Worm (Caenorhabditis elegans) whole organism, L2 larva: ENCODE results near the gene K11D12.7.

Experiments used
- C34F6.9 ChIP-seq: fragments of 150-350 bp; optimal IDR thresholded peaks from 2 replicates; lab custom pipeline; 2014; ENCODE audit warnings: missing biosample characterization, missing genetic modification characterization
- F13H6.1 ChIP-seq: sonication (generic microtip); optimal IDR thresholded peaks from 2 replicates; lab custom pipeline; 2016; ENCODE audit warnings: missing genetic modification characterization, missing compliant biosample characterization
- R02D3.7 ChIP-seq: fragments of 150-350 bp; optimal IDR thresholded peaks from 2 replicates; lab custom pipeline; 2014; ENCODE audit warnings: missing biosample characterization, missing genetic modification characterization
- Y55F3AM.14 ChIP-seq: fragments of 200-800 bp; sonication (Bioruptor generic); optimal IDR thresholded peaks from 2 replicates; lab custom pipeline; 2018; ENCODE audit warnings: mild to moderate bottlenecking, missing genetic modification characterization, missing compliant biosample characterization
- ZK546.5 ChIP-seq: sonication (generic microtip); optimal IDR thresholded peaks from 2 replicates; lab custom pipeline; 2017; ENCODE audit warnings: missing biosample characterization, missing genetic modification characterization
- alr-1 ChIP-seq: fragments of 150-350 bp; optimal IDR thresholded peaks from 2 replicates; lab custom pipeline; 2014; ENCODE audit warnings: missing biosample characterization, missing genetic modification characterization
- aly-2 ChIP-seq: fragments of 150-350 bp; optimal IDR thresholded peaks from 2 replicates; lab custom pipeline; 2014; ENCODE audit warnings: missing biosample characterization, missing genetic modification characterization
- ceh-82 ChIP-seq: fragments of 150-350 bp; optimal IDR thresholded peaks from 2 replicates; lab custom pipeline; 2014; ENCODE audit warnings: missing biosample characterization, missing genetic modification characterization
- crh-2 ChIP-seq: sonication (generic microtip); optimal IDR thresholded peaks from 2 replicates; lab custom pipeline; 2017; ENCODE audit warnings: missing biosample characterization, missing genetic modification characterization
- egl-27 ChIP-seq: sonication (generic microtip); optimal IDR thresholded peaks from 3 replicates; lab custom pipeline; 2017; ENCODE audit warnings: missing biosample characterization, missing genetic modification reagents, missing genetic modification characterization
- elt-3 ChIP-seq: sonication (generic microtip); optimal IDR thresholded peaks from 2 replicates; lab custom pipeline; 2017; ENCODE audit warnings: missing biosample characterization, missing genetic modification characterization
- fos-1 ChIP-seq: fragments of 150-350 bp; optimal IDR thresholded peaks from 2 replicates; lab custom pipeline; 2014; ENCODE audit warnings: missing biosample characterization, missing genetic modification characterization
- gmeb-1 ChIP-seq: fragments of 150-350 bp; optimal IDR thresholded peaks from 2 replicates; lab custom pipeline; 2014; ENCODE audit warnings: missing biosample characterization, missing genetic modification characterization
- lin-11 ChIP-seq: fragments of 150-350 bp; sonication (generic microtip); optimal IDR thresholded peaks from 2 replicates; lab custom pipeline; 2014; ENCODE audit warnings: missing biosample characterization, missing genetic modification characterization, inconsistent platforms, mixed read lengths
- lsy-2 ChIP-seq, 2 experiments: fragments of 150-350 bp in 1 of 2; sonication (generic microtip) in 1 of 2; optimal IDR thresholded peaks; 2 replicates each; lab custom pipeline; 2014 to 2017; ENCODE audit warnings: missing biosample characterization in 2 of 2, missing genetic modification characterization in 2 of 2
- mab-5 ChIP-seq: fragments of 150-350 bp; optimal IDR thresholded peaks from 2 replicates; lab custom pipeline; 2014; ENCODE audit warnings: missing biosample characterization, missing genetic modification characterization
- mbf-1 ChIP-seq: sonication (generic microtip); optimal IDR thresholded peaks from 2 replicates; lab custom pipeline; 2017; ENCODE audit warnings: missing biosample characterization, missing genetic modification characterization
- mdl-1 ChIP-seq, 2 experiments: fragments of 150-350 bp in 1 of 2; sonication (generic microtip) in 1 of 2; optimal IDR thresholded peaks; 2 replicates each; lab custom pipeline; 2017; ENCODE audit warnings: missing biosample characterization in 2 of 2, missing genetic modification characterization in 2 of 2
- nhr-12 ChIP-seq: fragments of 150-350 bp; optimal IDR thresholded peaks from 2 replicates; lab custom pipeline; 2014; ENCODE audit warnings: missing biosample characterization, missing genetic modification characterization
- nhr-21 ChIP-seq: fragments of 150-350 bp; optimal IDR thresholded peaks from 2 replicates; lab custom pipeline; 2014; ENCODE audit warnings: missing biosample characterization, missing genetic modification characterization
- nhr-77 ChIP-seq: fragments of 150-350 bp; optimal IDR thresholded peaks from 2 replicates; lab custom pipeline; 2014; ENCODE audit warnings: missing biosample characterization, missing genetic modification characterization
- peb-1 ChIP-seq: fragments of 150-350 bp; optimal IDR thresholded peaks from 2 replicates; lab custom pipeline; 2014; ENCODE audit warnings: missing biosample characterization, missing genetic modification characterization
- sem-4 ChIP-seq: fragments of 150-350 bp; optimal IDR thresholded peaks from 2 replicates; lab custom pipeline; 2014; ENCODE audit warnings: missing biosample characterization, missing genetic modification reagents, missing genetic modification characterization
- sma-3 ChIP-seq: sonication (generic microtip); optimal IDR thresholded peaks from 2 replicates; lab custom pipeline; 2016; ENCODE audit warnings: missing genetic modification reagents, missing genetic modification characterization, missing compliant biosample characterization
- sma-9 ChIP-seq, 2 experiments: fragments of 150-350 bp in 1 of 2; sonication (generic microtip) in 1 of 2; optimal IDR thresholded peaks; 2 replicates each; lab custom pipeline; 2014 to 2016; ENCODE audit warnings: missing genetic modification characterization in 2 of 2, mild to moderate bottlenecking in 1 of 2, missing biosample characterization in 1 of 2, missing compliant biosample characterization in 1 of 2, missing genetic modification reagents in 1 of 2, moderate library complexity in 1 of 2
- unc-39 ChIP-seq: fragments of 150-350 bp; optimal IDR thresholded peaks from 2 replicates; lab custom pipeline; 2014; ENCODE audit warnings: missing biosample characterization, missing genetic modification characterization
- unc-55 ChIP-seq: fragments of 150-350 bp; sonication (generic microtip); optimal IDR thresholded peaks from 3 replicates; lab custom pipeline; 2014; ENCODE audit warnings: missing biosample characterization, missing genetic modification reagents, missing genetic modification characterization
- zag-1 ChIP-seq: fragments of 150-350 bp; optimal IDR thresholded peaks from 2 replicates; lab custom pipeline; 2014; ENCODE audit warnings: missing biosample characterization, missing genetic modification characterization
- ztf-1 ChIP-seq: fragments of 200-800 bp; sonication (Bioruptor generic); conservative IDR thresholded peaks from 2 replicates; pipeline ENCODE4 v1.3.6; 2022; ENCODE audit warnings: missing genetic modification characterization, missing compliant biosample characterization
- ztf-4 ChIP-seq: fragments of 150-350 bp; optimal IDR thresholded peaks from 2 replicates; lab custom pipeline; 2014; ENCODE audit warnings: missing biosample characterization, missing genetic modification characterization

Gene K11D12.7

DNA sequence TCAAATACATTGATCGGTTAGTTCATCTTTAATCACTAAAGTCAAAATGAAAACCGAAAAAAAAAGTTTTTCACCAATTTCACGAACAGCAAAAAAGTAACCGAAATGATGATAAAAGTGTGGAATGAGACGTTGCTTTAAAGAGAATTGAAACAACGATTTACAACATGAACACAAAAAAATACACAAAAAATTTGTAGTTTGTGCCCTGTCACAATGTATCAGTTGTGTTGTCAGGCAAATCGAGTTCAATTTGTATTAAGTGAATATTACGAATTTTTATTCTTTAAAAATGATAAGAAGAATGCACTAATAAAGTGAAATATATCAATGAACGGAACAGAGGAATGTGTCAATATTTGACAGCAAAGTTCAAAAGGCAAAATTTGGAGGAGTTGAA lies 4.5 kb downstream of the K11D12.7 start:
- TF ChIP-seq mab-5: no peak
- no peak for TF ChIP-seq zag-1 (tag; lab: Kevin White, UChicago)
- no peak for TF ChIP-seq unc-55 (GFP tag; lab: Kevin White, UChicago)
- TF ChIP-seq nhr-12 (tag; lab: Kevin White, UChicago): no peak
- TF ChIP-seq C34F6.9 (tag; lab: Kevin White, UChicago): no peak
- no peak for TF ChIP-seq mbf-1 (tag; lab: Kevin White, UChicago)
- no peak for TF ChIP-seq ztf-4 (tag; lab: Kevin White, UChicago)
- TF ChIP-seq ztf-1: no peak
- TF ChIP-seq ceh-82 (tag; lab: Kevin White, UChicago): no peak
- TF ChIP-seq aly-2: no peak
- no peak for TF ChIP-seq lsy-2 (tag; optimal IDR thresholded peaks at IDR 0.05; lab: Kevin White, UChicago)
- no peak for TF ChIP-seq gmeb-1 (tag; lab: Kevin White, UChicago)
- TF ChIP-seq sma-3 (GFP tag; lab: Kevin White, UChicago): no peak
- TF ChIP-seq sem-4 (tag; lab: Kevin White, UChicago): no peak
- TF ChIP-seq, all 48 proteins: peak for 0

DNA sequence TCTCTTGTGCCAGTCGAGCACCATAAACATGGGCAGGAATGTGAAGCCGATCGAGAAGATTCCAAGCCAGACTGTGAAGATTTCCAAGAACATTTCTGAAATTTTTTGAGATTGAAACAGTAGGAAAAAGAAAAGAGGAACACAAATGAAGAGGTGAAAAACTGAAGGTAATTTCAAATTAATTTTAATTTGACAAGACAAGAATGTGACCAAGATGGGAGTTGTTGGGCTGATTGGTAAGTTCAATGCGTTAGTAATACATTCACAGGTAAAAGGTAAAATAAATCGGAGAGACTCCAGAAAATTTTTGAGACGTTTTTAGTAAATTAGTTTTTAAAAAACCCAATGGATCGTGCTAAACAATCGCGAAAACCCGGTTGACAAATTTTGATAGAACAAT lies 5.5 kb downstream of the K11D12.7 start, which contains the start of gene swt-7:
Gene swt-7, minus strand, starts transcription at position 101 of the 400 bp plus-strand sequence.
- no peak for TF ChIP-seq peb-1 (tag; lab: Kevin White, UChicago)
- no peak for TF ChIP-seq sma-9 (GFP tag; optimal IDR thresholded peaks at IDR 0.05; lab: Kevin White, UChicago)
- no peak for TF ChIP-seq sma-9 (tag; optimal IDR thresholded peaks at IDR 0.05; lab: Kevin White, UChicago)
- no peak for TF ChIP-seq ztf-4 (tag; lab: Kevin White, UChicago)
- no peak for TF ChIP-seq unc-55 (GFP tag; lab: Kevin White, UChicago)
- TF ChIP-seq ZK546.5 (tag; lab: Kevin White, UChicago): no peak
- TF ChIP-seq lin-11 (tag; lab: Kevin White, UChicago): no peak

DNA sequence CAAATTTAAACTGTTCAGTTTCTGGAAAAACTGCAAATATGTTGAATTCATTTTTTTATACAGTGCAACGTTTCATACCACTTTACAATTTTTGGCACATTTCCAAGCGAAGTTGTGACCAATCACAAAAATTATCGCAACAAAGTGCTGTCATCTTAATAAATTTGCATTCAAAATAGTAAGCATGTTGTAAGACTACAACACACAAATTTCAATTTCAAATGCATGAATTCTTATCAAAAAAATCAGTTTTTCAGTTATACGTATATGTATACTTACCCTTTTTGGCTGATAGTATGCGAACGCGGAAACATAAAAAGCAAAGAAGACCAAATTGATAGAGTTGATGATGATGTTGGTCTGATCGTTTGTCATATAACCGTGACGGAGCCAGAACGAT lies 6.1 kb downstream of the K11D12.7 start:
- TF ChIP-seq elt-3 (no peak), egl-27 (tag; lab: Kevin White, UChicago) (no peak), fos-1 (tag; lab: Kevin White, UChicago) (peak; percentile 97), unc-39 (no peak), sma-9 (GFP tag; optimal IDR thresholded peaks at IDR 0.05; lab: Kevin White, UChicago) (peak; percentile 29), sma-9 (tag; optimal IDR thresholded peaks at IDR 0.05; lab: Kevin White, UChicago) (no peak), R02D3.7 (tag; lab: Kevin White, UChicago) (no peak), F13H6.1 (tag; lab: Kevin White, UChicago) (peak; percentile 13), crh-2 (tag; lab: Kevin White, UChicago) (peak; percentile 44)

DNA sequence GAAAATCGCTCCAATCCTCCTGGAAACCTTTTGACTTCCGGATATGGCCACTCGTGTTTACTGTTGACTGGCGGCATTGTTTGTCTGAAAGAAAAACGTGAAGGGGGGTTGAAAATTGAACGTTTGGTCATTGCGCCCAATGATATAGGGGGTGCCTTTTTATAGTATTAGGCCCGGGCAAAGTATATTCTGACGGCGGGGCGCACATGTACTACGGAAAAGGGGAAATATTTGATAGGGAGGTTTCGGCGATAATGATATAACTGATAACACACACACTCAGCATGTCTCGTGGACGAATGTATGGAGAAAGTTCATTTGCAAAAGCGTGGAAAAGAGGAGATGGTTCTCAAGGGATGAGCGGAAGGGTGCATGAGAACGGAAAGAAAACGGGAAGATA lies 8.6 kb downstream of the K11D12.7 start, which contains the start of gene cpt-4:
Gene cpt-4, minus strand, starts transcription at position 84 of the 400 bp plus-strand sequence.
- no peak for TF ChIP-seq nhr-77 (tag; lab: Kevin White, UChicago)
- peak; percentile 47 for TF ChIP-seq crh-2 (tag; lab: Kevin White, UChicago)
- peak; percentile 58 for TF ChIP-seq Y55F3AM.14
- peak; percentile 25 for TF ChIP-seq F13H6.1 (tag; lab: Kevin White, UChicago)
- TF ChIP-seq mdl-1 (tag; optimal IDR thresholded peaks at IDR 0.05; lab: Kevin White, UChicago): peak; percentile 10 to 24
- peak; percentile 10 for TF ChIP-seq nhr-21
- TF ChIP-seq sma-9 (GFP tag; optimal IDR thresholded peaks at IDR 0.05; lab: Kevin White, UChicago): peak; percentile 80
- no peak for TF ChIP-seq sma-9 (tag; optimal IDR thresholded peaks at IDR 0.05; lab: Kevin White, UChicago)
- no peak for TF ChIP-seq elt-3
- peak; percentile 92 for TF ChIP-seq fos-1 (tag; lab: Kevin White, UChicago)
- TF ChIP-seq, all 48 proteins: peak for 7

DNA sequence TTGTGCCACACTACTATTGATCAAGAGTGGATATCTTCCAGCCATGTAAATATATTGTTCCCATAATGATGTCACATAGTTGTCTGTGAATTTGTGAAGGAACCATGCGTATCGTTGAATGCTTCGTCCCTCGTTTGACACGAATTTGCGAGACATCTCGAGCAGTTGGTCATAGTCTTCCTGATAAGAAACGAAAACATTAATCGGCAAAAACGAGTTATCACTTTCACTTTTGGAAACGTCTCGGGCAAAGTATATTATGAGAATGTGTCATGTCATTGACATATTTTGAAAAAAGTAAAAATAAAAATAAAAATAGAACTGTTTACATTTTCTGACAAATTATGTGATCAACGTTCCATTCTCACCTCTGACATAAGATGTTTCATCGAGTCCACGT lies 9.8 kb downstream of the K11D12.7 start:
- peak; percentile 92 for TF ChIP-seq fos-1 (tag; lab: Kevin White, UChicago)
- TF ChIP-seq sma-9 (GFP tag; optimal IDR thresholded peaks at IDR 0.05; lab: Kevin White, UChicago): peak; percentile 5
- no peak for TF ChIP-seq sma-9 (tag; optimal IDR thresholded peaks at IDR 0.05; lab: Kevin White, UChicago)
- no peak for TF ChIP-seq lsy-2 (tag; optimal IDR thresholded peaks at IDR 0.05; lab: Kevin White, UChicago)
- no peak for TF ChIP-seq alr-1 (tag; lab: Kevin White, UChicago)
- no peak for TF ChIP-seq egl-27 (tag; lab: Kevin White, UChicago)
- peak; percentile 11 for TF ChIP-seq Y55F3AM.14
- TF ChIP-seq crh-2 (tag; lab: Kevin White, UChicago): peak; percentile 44
- no peak for TF ChIP-seq ztf-4 (tag; lab: Kevin White, UChicago)
- TF ChIP-seq F13H6.1 (tag; lab: Kevin White, UChicago): peak; percentile 22
